Fruit fly (Drosophila melanogaster) whole organism, prepupa: ENCODE results near the gene mRpL13.
A peak's percentile ranks its signal among the peaks of the same experiment; 100 is the strongest.

ENCODE experiments used
- Blimp-1 ChIP-seq: fragments of 200-800 bp; sonication (Bioruptor generic); optimal IDR thresholded peaks from 3 replicates; lab custom pipeline; 2017; ENCODE audit warnings: missing biosample characterization, missing genetic modification characterization, mild to moderate bottlenecking, moderate library complexity, missing genetic modification reagents
- CG10631 ChIP-seq: fragments of 200-800 bp; sonication (Bioruptor generic); optimal IDR thresholded peaks from 2 replicates; lab custom pipeline; 2016; ENCODE audit warnings: missing biosample characterization, missing genetic modification characterization
- CG10669 ChIP-seq: fragments of 200-800 bp; sonication (Bioruptor generic); optimal IDR thresholded peaks from 3 replicates; lab custom pipeline; 2018; ENCODE audit warnings: missing biosample characterization, mild to moderate bottlenecking, missing genetic modification characterization, moderate library complexity
- CG11294 ChIP-seq: fragments of 200-800 bp; sonication (Bioruptor generic); IDR thresholded peaks from 2 replicates; pipeline ENCODE4 v1.3.6; 2022; ENCODE audit warnings: missing biosample characterization, missing genetic modification characterization
- CG11762 ChIP-seq: fragments of 200-800 bp; sonication (Bioruptor generic); optimal IDR thresholded peaks from 3 replicates; lab custom pipeline; 2016; ENCODE audit warnings: missing biosample characterization, missing genetic modification characterization; ENCODE audit not compliant: insufficient read depth
- CG11902 ChIP-seq: fragments of 200-800 bp; sonication (Bioruptor generic); optimal IDR thresholded peaks from 3 replicates; lab custom pipeline; 2016; ENCODE audit warnings: missing biosample characterization, missing genetic modification characterization
- CG15336 ChIP-seq: fragments of 200-800 bp; sonication (Bioruptor generic); IDR thresholded peaks from 2 replicates; pipeline ENCODE4 v1.3.6; 2022; ENCODE audit warnings: missing biosample characterization, missing genetic modification characterization
- CG1621 ChIP-seq: fragments of 200-800 bp; sonication (Bioruptor generic); optimal IDR thresholded peaks from 3 replicates; lab custom pipeline; 2018; ENCODE audit warnings: missing biosample characterization, mild to moderate bottlenecking, missing genetic modification characterization
- CG16779 ChIP-seq: fragments of 200-800 bp; sonication (Bioruptor generic); optimal IDR thresholded peaks from 3 replicates; lab custom pipeline; 2017; ENCODE audit warnings: missing biosample characterization, mild to moderate bottlenecking, missing genetic modification characterization
- CG3032 ChIP-seq: fragments of 200-800 bp; optimal IDR thresholded peaks from 2 replicates; lab custom pipeline; 2019; ENCODE audit warnings: missing biosample characterization, mild to moderate bottlenecking, missing genetic modification characterization, moderate library complexity
- CG31627 ChIP-seq: fragments of 200-800 bp; sonication (Bioruptor generic); optimal IDR thresholded peaks from 3 replicates; lab custom pipeline; 2016; ENCODE audit warnings: missing biosample characterization, missing genetic modification characterization
- CG32006 ChIP-seq: fragments of 200-800 bp; sonication (Bioruptor generic); optimal IDR thresholded peaks from 3 replicates; lab custom pipeline; 2017; ENCODE audit warnings: missing biosample characterization, mild to moderate bottlenecking, missing genetic modification characterization
- CG3919 ChIP-seq: fragments of 200-800 bp; sonication (Bioruptor generic); optimal IDR thresholded peaks from 3 replicates; lab custom pipeline; 2016; ENCODE audit warnings: missing biosample characterization, missing genetic modification characterization
- CG4318 ChIP-seq: fragments of 200-800 bp; sonication (Bioruptor generic); optimal IDR thresholded peaks from 3 replicates; lab custom pipeline; 2017; ENCODE audit warnings: missing biosample characterization, mild to moderate bottlenecking, missing genetic modification characterization
- CG6163 ChIP-seq: fragments of 200-800 bp; sonication (Bioruptor generic); IDR thresholded peaks from 3 replicates; pipeline ENCODE4 v1.3.6; 2022; ENCODE audit warnings: missing biosample characterization, missing genetic modification characterization
- CG6276 ChIP-seq: fragments of 200-800 bp; sonication (Bioruptor generic); optimal IDR thresholded peaks from 2 replicates; lab custom pipeline; 2017; ENCODE audit warnings: missing biosample characterization, mild to moderate bottlenecking, missing genetic modification characterization
- CG6792 ChIP-seq: fragments of 200-800 bp; sonication (Bioruptor generic); optimal IDR thresholded peaks from 3 replicates; lab custom pipeline; 2016; ENCODE audit warnings: missing biosample characterization, missing genetic modification characterization
- CG6808 ChIP-seq: fragments of 200-800 bp; sonication (Bioruptor generic); optimal IDR thresholded peaks from 3 replicates; lab custom pipeline; 2017; ENCODE audit warnings: missing biosample characterization, missing genetic modification characterization, mild to moderate bottlenecking, moderate library complexity, missing genetic modification reagents
- CG6854 ChIP-seq: fragments of 200-800 bp; sonication (Bioruptor generic); optimal IDR thresholded peaks from 2 replicates; lab custom pipeline; 2017; ENCODE audit warnings: missing biosample characterization, mild to moderate bottlenecking, missing genetic modification characterization
- CG7368 ChIP-seq: fragments of 200-800 bp; sonication (Bioruptor generic); optimal IDR thresholded peaks from 3 replicates; lab custom pipeline; 2016; ENCODE audit warnings: missing biosample characterization, missing genetic modification characterization
- CG8119 ChIP-seq: fragments of 200-800 bp; sonication (Bioruptor generic); IDR thresholded peaks from 3 replicates; pipeline ENCODE4 v1.3.6; 2022; ENCODE audit warnings: missing biosample characterization, missing genetic modification characterization
- CG8319 ChIP-seq: fragments of 200-800 bp; sonication (Bioruptor generic); optimal IDR thresholded peaks from 3 replicates; lab custom pipeline; 2016; ENCODE audit warnings: missing biosample characterization, missing genetic modification characterization
- CG8632 ChIP-seq: fragments of 200-800 bp; sonication (Bioruptor generic); optimal IDR thresholded peaks from 3 replicates; lab custom pipeline; 2016; ENCODE audit warnings: missing biosample characterization, missing genetic modification characterization
- CG9139 ChIP-seq: fragments of 200-800 bp; sonication (Bioruptor generic); optimal IDR thresholded peaks from 3 replicates; lab custom pipeline; 2017; ENCODE audit warnings: missing biosample characterization, mild to moderate bottlenecking, missing genetic modification characterization
- Eip75B ChIP-seq: fragments of 200-800 bp; sonication (Bioruptor generic); optimal IDR thresholded peaks from 3 replicates; lab custom pipeline; 2016; ENCODE audit warnings: missing biosample characterization, missing genetic modification characterization
- Eip78C ChIP-seq: fragments of 200-800 bp; sonication (Bioruptor generic); peaks from one replicate; lab custom pipeline; 2016; ENCODE audit warnings: missing biosample characterization, missing genetic modification characterization
- Ets21C ChIP-seq: fragments of 200-800 bp; sonication (Bioruptor generic); optimal IDR thresholded peaks from 3 replicates; lab custom pipeline; 2016; ENCODE audit warnings: missing biosample characterization, missing genetic modification characterization
- Ets96B ChIP-seq: fragments of 200-800 bp; optimal IDR thresholded peaks from 2 replicates; lab custom pipeline; 2019; ENCODE audit warnings: missing biosample characterization, mild to moderate bottlenecking, missing genetic modification characterization, moderate library complexity
- Gug ChIP-seq: fragments of 200-800 bp; sonication (Bioruptor generic); IDR thresholded peaks from 2 replicates; pipeline ENCODE4 v1.3.6; 2022; ENCODE audit warnings: missing biosample characterization, missing genetic modification characterization
- Hr38 ChIP-seq: sonication (Bioruptor generic); optimal IDR thresholded peaks from 2 replicates; lab custom pipeline; 2016; ENCODE audit warnings: missing biosample characterization, missing genetic modification characterization
- Hr4 ChIP-seq: fragments of 200-800 bp; sonication (Bioruptor generic); optimal IDR thresholded peaks from 3 replicates; lab custom pipeline; 2016; ENCODE audit warnings: missing biosample characterization, missing genetic modification characterization
- Lpt ChIP-seq: fragments of 200-800 bp; sonication (Bioruptor generic); optimal IDR thresholded peaks from 3 replicates; lab custom pipeline; 2016; ENCODE audit warnings: missing biosample characterization, missing genetic modification characterization
- Met ChIP-seq: fragments of 200-800 bp; sonication (Bioruptor generic); optimal IDR thresholded peaks from 3 replicates; lab custom pipeline; 2016; ENCODE audit warnings: missing biosample characterization, missing genetic modification characterization
- OdsH ChIP-seq: fragments of 200-800 bp; sonication (Bioruptor generic); optimal IDR thresholded peaks from 3 replicates; lab custom pipeline; 2016; ENCODE audit warnings: missing biosample characterization, missing genetic modification characterization
- Smox ChIP-seq: fragments of 200-800 bp; sonication (Bioruptor generic); optimal IDR thresholded peaks from 3 replicates; lab custom pipeline; 2016; ENCODE audit warnings: missing biosample characterization, missing genetic modification characterization
- Sox102F ChIP-seq: fragments of 200-800 bp; sonication (Bioruptor generic); optimal IDR thresholded peaks from 2 replicates; lab custom pipeline; 2016; ENCODE audit warnings: missing biosample characterization, mild to moderate bottlenecking, missing genetic modification characterization
- Sox14 ChIP-seq: fragments of 200-800 bp; sonication (Bioruptor generic); optimal IDR thresholded peaks from 3 replicates; lab custom pipeline; 2016; ENCODE audit warnings: missing biosample characterization, missing genetic modification characterization
- Sox15 ChIP-seq: fragments of 200-800 bp; sonication (Bioruptor generic); optimal IDR thresholded peaks from 3 replicates; lab custom pipeline; 2016; ENCODE audit warnings: missing biosample characterization, missing genetic modification characterization
- dsx ChIP-seq: fragments of 200-800 bp; optimal IDR thresholded peaks from 3 replicates; lab custom pipeline; 2019; ENCODE audit warnings: missing biosample characterization, mild to moderate bottlenecking, missing genetic modification characterization, moderate library complexity; ENCODE audit not compliant: poor library complexity, severe bottlenecking
- eg ChIP-seq: fragments of 200-800 bp; sonication (Bioruptor generic); IDR thresholded peaks from 3 replicates; pipeline ENCODE4 v1.3.6; 2022; ENCODE audit warnings: missing biosample characterization, missing genetic modification characterization
- esn ChIP-seq: fragments of 200-800 bp; sonication (Bioruptor generic); optimal IDR thresholded peaks from 2 replicates; lab custom pipeline; 2016; ENCODE audit warnings: missing biosample characterization, mild to moderate bottlenecking, missing genetic modification characterization, moderate library complexity
- fd59A ChIP-seq: fragments of 200-800 bp; sonication (Bioruptor generic); optimal IDR thresholded peaks from 2 replicates; lab custom pipeline; 2017; ENCODE audit warnings: missing biosample characterization, mild to moderate bottlenecking, missing genetic modification characterization, missing genetic modification reagents
- fd85E ChIP-seq: fragments of 200-800 bp; sonication (Bioruptor generic); optimal IDR thresholded peaks from 3 replicates; lab custom pipeline; 2016; ENCODE audit warnings: missing biosample characterization, missing genetic modification characterization
- fkh ChIP-seq: fragments of 200-800 bp; sonication (Bioruptor generic); optimal IDR thresholded peaks from 3 replicates; lab custom pipeline; 2017; ENCODE audit warnings: missing biosample characterization, mild to moderate bottlenecking, missing genetic modification characterization, moderate library complexity
- net ChIP-seq: fragments of 200-800 bp; sonication (Bioruptor generic); optimal IDR thresholded peaks from 3 replicates; lab custom pipeline; 2016; ENCODE audit warnings: missing biosample characterization, missing genetic modification characterization
- pdm3 ChIP-seq: fragments of 200-800 bp; sonication (Bioruptor generic); optimal IDR thresholded peaks from 3 replicates; lab custom pipeline; 2016; ENCODE audit warnings: missing biosample characterization, missing genetic modification characterization
- salr ChIP-seq, 2 experiments: fragments of 200-800 bp; sonication (Bioruptor generic); optimal IDR thresholded peaks; 3 replicates each; lab custom pipeline; 2016 to 2018; ENCODE audit warnings: missing biosample characterization in 2 of 2, missing genetic modification characterization in 2 of 2, mild to moderate bottlenecking in 1 of 2
- ss ChIP-seq, 2 experiments: fragments of 200-800 bp; sonication (Bioruptor generic); optimal IDR thresholded peaks; 2 replicates in 1 of 2; 3 replicates in 1 of 2; lab custom pipeline; 2017 to 2018; ENCODE audit warnings: mild to moderate bottlenecking in 2 of 2, missing biosample characterization in 2 of 2, missing genetic modification characterization in 2 of 2, moderate library complexity in 1 of 2
- svp ChIP-seq: fragments of 200-800 bp; sonication (Bioruptor generic); peaks from one replicate; lab custom pipeline; 2016; ENCODE audit warnings: missing biosample characterization, missing genetic modification characterization
- topi ChIP-seq: fragments of 200-800 bp; sonication (Bioruptor generic); optimal IDR thresholded peaks from 3 replicates; lab custom pipeline; 2016; ENCODE audit warnings: missing biosample characterization, missing genetic modification characterization
- vri ChIP-seq: fragments of 200-800 bp; sonication (Bioruptor generic); optimal IDR thresholded peaks from 3 replicates; lab custom pipeline; 2016; ENCODE audit warnings: missing biosample characterization, mild to moderate bottlenecking, missing genetic modification characterization

The mRpL13 gene

DNA sequence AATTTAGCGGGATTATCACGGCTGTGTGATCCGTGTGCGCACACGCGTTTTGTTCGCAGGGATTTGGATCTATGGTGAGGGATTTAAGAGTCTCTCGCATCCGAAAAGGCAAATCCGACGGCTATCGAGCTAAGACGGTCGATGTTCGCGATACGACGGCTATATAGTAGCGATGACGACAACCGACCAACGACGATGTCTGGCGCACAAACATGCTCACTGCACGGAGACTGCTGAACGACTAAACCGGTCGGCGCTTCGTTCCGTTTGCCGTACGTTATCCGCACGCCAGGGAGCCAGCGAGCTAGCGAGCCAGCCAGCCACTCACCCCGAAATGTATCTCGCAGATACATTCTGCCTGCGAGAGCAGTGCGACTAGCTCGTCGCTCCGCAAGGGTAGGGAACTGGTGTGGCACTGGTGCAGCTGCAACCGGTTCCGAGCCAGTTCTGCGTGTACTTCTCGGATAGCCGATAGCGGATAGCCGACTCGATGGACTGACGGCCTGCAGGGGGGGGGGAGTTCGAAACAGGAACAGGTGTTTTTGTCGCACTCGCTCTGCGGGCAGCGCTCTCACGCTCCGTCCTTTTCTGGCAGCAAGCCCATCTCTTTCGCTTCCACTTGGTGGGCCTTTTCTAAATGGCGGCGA, 22.1 kb upstream of the mRpL13 start, which contains the start of gene tup:
TSS of gene tup (minus strand) at position 248 of the 647 bp plus-strand sequence.
- peak; percentile 75 for TF ChIP-seq CG1621 (tag; lab: Kevin White, UChicago)
- TF ChIP-seq Met (GFP tag; lab: Kevin White, UChicago), result peak; percentile 2
- TF ChIP-seq CG6792, result no peak
- 0 out of 2 replicates have a peak, but pooled peaks have one; percentile 10 for TF ChIP-seq Gug
- TF ChIP-seq ss (GFP tag; optimal IDR thresholded peaks at IDR 0.05; lab: Kevin White, UChicago), result peak; percentile 58 to 61
- no peak for TF ChIP-seq fd85E (GFP tag; lab: Kevin White, UChicago)
- TF ChIP-seq CG8632 (GFP tag; lab: Kevin White, UChicago), result no peak
- no peak for TF ChIP-seq dsx
- TF ChIP-seq CG6163 (GFP tag; lab: Robert Waterston, UW), result peak; percentile 50; the same call in 2 of the 3 replicates
- peak; percentile 43 for TF ChIP-seq net (GFP tag; lab: Kevin White, UChicago)
- TF ChIP-seq fd59A (GFP tag; lab: Kevin White, UChicago), result no peak
- TF ChIP-seq CG31627, result no peak
- no peak for TF ChIP-seq CG15336 (GFP tag; lab: Robert Waterston, UW)
- no peak for TF ChIP-seq CG10631 (GFP tag; lab: Kevin White, UChicago)
- TF ChIP-seq Sox15 (GFP tag; lab: Kevin White, UChicago), result no peak
- TF ChIP-seq CG11902 (GFP tag; lab: Kevin White, UChicago), result no peak
- TF ChIP-seq CG10669, result no peak
- TF ChIP-seq Ets96B (tag; lab: Kevin White, UChicago), result no peak
- no peak for TF ChIP-seq OdsH (GFP tag; lab: Kevin White, UChicago)
- peak; percentile 33 for TF ChIP-seq CG3919 (GFP tag; lab: Kevin White, UChicago)
- peak; percentile 6 for TF ChIP-seq Eip75B
- no peak for TF ChIP-seq topi
- no peak for TF ChIP-seq CG3032
- TF ChIP-seq salr (GFP tag; optimal IDR thresholded peaks at IDR 0.05; lab: Kevin White, UChicago), result no peak
- TF ChIP-seq CG6276 (GFP tag; lab: Kevin White, UChicago), result no peak
- TF ChIP-seq CG9139 (GFP tag; lab: Kevin White, UChicago), result peak; percentile 35
- TF ChIP-seq Sox102F (GFP tag; lab: Kevin White, UChicago), result peak; percentile 26
- no peak for TF ChIP-seq Smox
- TF ChIP-seq Eip78C (GFP tag; lab: Kevin White, UChicago), result peak; percentile 81
- no peak for TF ChIP-seq vri
- TF ChIP-seq Hr4 (GFP tag; lab: Kevin White, UChicago), result peak; percentile 4
- TF ChIP-seq pdm3 (GFP tag; lab: Kevin White, UChicago), result no peak
- peak; percentile 38; the same call in 1 of the 3 replicates for TF ChIP-seq eg (GFP tag; lab: Robert Waterston, UW)
- TF ChIP-seq Blimp-1 (GFP tag; lab: Kevin White, UChicago), result no peak
- no peak for TF ChIP-seq CG6854 (GFP tag; lab: Kevin White, UChicago)
- TF ChIP-seq Hr38, result no peak
- TF ChIP-seq CG7368 (GFP tag; lab: Kevin White, UChicago), result peak; percentile 12
- TF ChIP-seq CG11294 (GFP tag; lab: Robert Waterston, UW), result no peak
- TF ChIP-seq Lpt, result peak; percentile 22
- TF ChIP-seq CG11762, result no peak
- TF ChIP-seq CG8319 (GFP tag; lab: Kevin White, UChicago), result no peak
- peak; percentile 20 for TF ChIP-seq Sox14
- no peak for TF ChIP-seq CG6808
- peak; percentile 49; the same call in 1 of the 3 replicates for TF ChIP-seq CG8119 (GFP tag; lab: Robert Waterston, UW)
- TF ChIP-seq CG4318 (GFP tag; lab: Kevin White, UChicago), result no peak
- TF ChIP-seq fkh (GFP tag; lab: Kevin White, UChicago), result peak; percentile 11
- no peak for TF ChIP-seq Ets21C (GFP tag; lab: Kevin White, UChicago)
- TF ChIP-seq svp (GFP tag; lab: Kevin White, UChicago), result peak; percentile 44
- TF ChIP-seq esn (GFP tag; lab: Kevin White, UChicago), result peak; percentile 29
- TF ChIP-seq CG16779 (tag; lab: Kevin White, UChicago), result no peak
- no peak for TF ChIP-seq CG32006 (GFP tag; lab: Kevin White, UChicago)
